Worm (Caenorhabditis elegans): ENCODE results near the gene C10E2.5.
A peak's percentile ranks its signal among the peaks of the same experiment; 100 is the strongest.

C10E2.5 gene

ce11 chrX:16754474-16754873 lies at the start of gene C10E2.5:
Gene C10E2.5 (minus strand): TSS chrX:16754574.
- no peak for TF ChIP-seq fos-1 (tag; optimal IDR thresholded peaks at IDR 0.05)
- TF ChIP-seq pag-3 (tag; optimal IDR thresholded peaks at IDR 0.05; ENCODE audit: borderline replicate concordance, insufficient read depth), result no peak
- TF ChIP-seq tlp-1 (tag; optimal IDR thresholded peaks at IDR 0.05), result no peak
- no peak for TF ChIP-seq lin-15B (tag; optimal IDR thresholded peaks at IDR 0.05)
- TF ChIP-seq fkh-8 (tag; optimal IDR thresholded peaks at IDR 0.05), result no peak
- no peak for TF ChIP-seq hlh-4 (tag; optimal IDR thresholded peaks at IDR 0.05)
- no peak for TF ChIP-seq nhr-47 (tag; optimal IDR thresholded peaks at IDR 0.05)
- no peak for TF ChIP-seq pqm-1 (tag; optimal IDR thresholded peaks at IDR 0.05)
- TF ChIP-seq nhr-90 (tag; optimal IDR thresholded peaks at IDR 0.05; ENCODE audit: poor library complexity), result no peak
- TF ChIP-seq dpl-1 (GFP tag; optimal IDR thresholded peaks at IDR 0.05), result no peak
- TF ChIP-seq hpl-2 (GFP tag; optimal IDR thresholded peaks at IDR 0.05), result no peak
- TF ChIP-seq C04F5.9 (tag; optimal IDR thresholded peaks at IDR 0.05), result no peak
- TF ChIP-seq unc-86 (tag; optimal IDR thresholded peaks at IDR 0.05), result no peak
- TF ChIP-seq nhr-11 (tag; optimal IDR thresholded peaks at IDR 0.05), result no peak
- TF ChIP-seq ceh-90 (tag; optimal IDR thresholded peaks at IDR 0.05), result no peak
- no peak for TF ChIP-seq ceh-8 (GFP tag; optimal IDR thresholded peaks at IDR 0.05)
- TF ChIP-seq zip-4 (GFP tag; optimal IDR thresholded peaks at IDR 0.05), result no peak
- no peak for TF ChIP-seq mep-1 (tag; optimal IDR thresholded peaks at IDR 0.05)
- no peak for TF ChIP-seq tbx-2 (tag; optimal IDR thresholded peaks at IDR 0.05)
- TF ChIP-seq snu-23 (GFP tag; optimal IDR thresholded peaks at IDR 0.05), result no peak

DNA sequence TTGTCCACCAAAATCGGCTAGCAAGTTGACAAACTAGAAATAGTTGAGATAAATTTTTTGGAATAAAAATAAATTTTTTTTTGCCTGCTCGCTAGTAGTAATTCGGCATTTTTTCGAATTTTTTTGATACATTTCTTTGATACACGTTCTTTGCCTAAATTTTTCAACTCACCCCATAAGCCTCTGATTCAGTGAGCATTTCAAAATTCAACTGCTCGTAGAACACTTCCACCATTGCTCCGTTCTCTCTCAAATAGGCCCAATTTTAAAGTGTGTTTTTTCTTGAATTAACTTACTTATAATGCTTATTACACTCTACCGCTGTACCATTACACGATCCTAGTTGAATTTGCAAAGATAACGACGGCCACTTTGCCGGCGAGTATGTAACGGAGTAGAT lies 49.2 kb upstream of the C10E2.5 start:
- TF ChIP-seq mab-9 (GFP tag; IDR thresholded peaks at IDR 0.05) (no peak), unc-30 (tag; optimal IDR thresholded peaks at IDR 0.05) (no peak), mep-1 (tag; optimal IDR thresholded peaks at IDR 0.05) (no peak), nhr-76 (tag; optimal IDR thresholded peaks at IDR 0.05) (no peak), ama-1 (optimal IDR thresholded peaks at IDR 0.05) (peak; percentile 31), tbx-2 (tag; optimal IDR thresholded peaks at IDR 0.05) (no peak)

- peak; percentile 78 for TF ChIP-seq snu-23 (GFP tag; optimal IDR thresholded peaks at IDR 0.05)
- TF ChIP-seq nhr-20 (tag; optimal IDR thresholded peaks at IDR 0.05), result peak; percentile 54
- peak in 2 of 3 experiments; percentile 17 to 21 for TF ChIP-seq dpl-1 (GFP tag; optimal IDR thresholded peaks at IDR 0.05)
- TF ChIP-seq nhr-12 (tag; optimal IDR thresholded peaks at IDR 0.05), result no peak
- TF ChIP-seq lin-35 (GFP tag; optimal IDR thresholded peaks at IDR 0.05), result peak; percentile 35 to 63
- peak; percentile 71 for TF ChIP-seq ama-1 (optimal IDR thresholded peaks at IDR 0.05)
- no peak for TF ChIP-seq lin-13 (GFP tag; optimal IDR thresholded peaks at IDR 0.05)
- TF ChIP-seq aha-1 (tag; optimal IDR thresholded peaks at IDR 0.05), result no peak
- no peak for TF ChIP-seq pqm-1 (tag; optimal IDR thresholded peaks at IDR 0.05)
- no peak for TF ChIP-seq hpl-2 (GFP tag; optimal IDR thresholded peaks at IDR 0.05)
- TF ChIP-seq alr-1 (tag; optimal IDR thresholded peaks at IDR 0.05; ENCODE audit: borderline replicate concordance), result no peak
- TF ChIP-seq ceh-8 (GFP tag; optimal IDR thresholded peaks at IDR 0.05), result peak; percentile 3
- TF ChIP-seq unc-86 (tag; optimal IDR thresholded peaks at IDR 0.05), result peak; percentile 10
- TF ChIP-seq grh-1 (GFP tag; IDR thresholded peaks at IDR 0.05), result no peak
- TF ChIP-seq tbx-2 (tag; optimal IDR thresholded peaks at IDR 0.05), result peak; percentile 64
- TF ChIP-seq ztf-4 (tag; optimal IDR thresholded peaks at IDR 0.05), result peak; percentile 35
- peak; percentile 70 for TF ChIP-seq nhr-71 (tag; optimal IDR thresholded peaks at IDR 0.05)
- TF ChIP-seq fkh-8 (tag; optimal IDR thresholded peaks at IDR 0.05), result peak; percentile 12
- peak; percentile 10 for TF ChIP-seq zip-4 (GFP tag; optimal IDR thresholded peaks at IDR 0.05)
- TF ChIP-seq fos-1 (tag; optimal IDR thresholded peaks at IDR 0.05), result no peak
- peak; percentile 82 for TF ChIP-seq blmp-1 (tag; optimal IDR thresholded peaks at IDR 0.05)
- TF ChIP-seq fkh-10 (GFP tag; optimal IDR thresholded peaks at IDR 0.05), result peak; percentile 40
- TF ChIP-seq C16A3.4 (tag; optimal IDR thresholded peaks at IDR 0.05), result peak; percentile 4
- TF ChIP-seq lsy-2 (tag; optimal IDR thresholded peaks at IDR 0.05), result peak; percentile 37 to 57
- peak; percentile 25 to 49 for TF ChIP-seq efl-1 (optimal IDR thresholded peaks at IDR 0.05)
- TF ChIP-seq efl-1 (GFP tag; optimal IDR thresholded peaks at IDR 0.05 in 1 of 2), result no peak
- peak; percentile 58 for TF ChIP-seq nhr-47 (tag; optimal IDR thresholded peaks at IDR 0.05)
- no peak for TF ChIP-seq F16B12.6 (tag; optimal IDR thresholded peaks at IDR 0.05)
- peak in 2 of 6 experiments; percentile 29 to 33 for TF ChIP-seq elt-3 (tag; optimal IDR thresholded peaks at IDR 0.05)
- TF ChIP-seq mep-1 (tag; optimal IDR thresholded peaks at IDR 0.05), result peak; percentile 91
- TF ChIP-seq nhr-19 (GFP tag; conservative IDR thresholded peaks at IDR 0.05), result peak; percentile 36
- TF ChIP-seq mdl-1 (tag; optimal IDR thresholded peaks at IDR 0.05), result peak in 1 of 2 experiments; percentile 52
- peak; percentile 29 for TF ChIP-seq C04F5.9 (tag; optimal IDR thresholded peaks at IDR 0.05)
- TF ChIP-seq skn-1 (tag; optimal IDR thresholded peaks at IDR 0.05), result peak; percentile 51
- TF ChIP-seq snpc-4 (tag; optimal IDR thresholded peaks at IDR 0.05), result no peak
- TF ChIP-seq unc-62 (GFP tag; optimal IDR thresholded peaks at IDR 0.05), result no peak
- TF ChIP-seq egl-13 (tag; optimal IDR thresholded peaks at IDR 0.05), result no peak
Measured at ce11 chrX:16799065-16799663, 44.8 kb upstream of the C10E2.5 start.
